Worm (Caenorhabditis elegans) whole organism, midembryonic: ENCODE data around the gene cept-2.

Experiments
- med-1 ChIP-seq: sonication (generic microtip); optimal IDR thresholded peaks from 2 replicates; lab custom pipeline; 2017; ENCODE audit warnings: missing genetic modification characterization, mild to moderate bottlenecking, missing compliant biosample characterization, antibody characterized with exemption, missing genetic modification reagents; ENCODE audit not compliant: insufficient read depth
- ztf-29 ChIP-seq: fragments of 200-800 bp; sonication (Bioruptor generic); IDR thresholded peaks from 2 replicates; pipeline ENCODE4 v1.3.6; 2022; ENCODE audit warnings: missing genetic modification reagents, missing genetic modification characterization, missing compliant biosample characterization

DNA sequence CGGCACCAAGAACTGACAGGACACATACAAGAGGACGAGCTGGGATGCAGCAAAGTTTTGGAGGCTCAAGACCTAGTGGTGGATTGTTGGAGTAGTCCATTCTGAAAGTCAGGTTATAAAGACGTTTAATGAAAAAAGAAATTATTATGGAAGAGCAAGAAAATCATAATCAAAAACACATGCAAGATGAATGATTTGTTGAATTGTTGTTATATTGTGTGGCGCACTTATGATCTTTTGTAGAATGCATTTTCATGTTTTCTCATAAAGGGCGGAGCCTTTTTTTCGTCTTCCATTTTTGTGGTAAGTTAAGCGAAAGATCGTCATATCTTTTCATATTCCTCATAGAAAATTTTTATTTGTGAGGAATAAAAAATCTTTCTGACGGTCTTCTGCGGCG, 31.0 kb upstream of the cept-2 start, which contains the start of gene F47B8.2:
- no peak for TF ChIP-seq ztf-29 (GFP tag; lab: Robert Waterston, UW)
- no peak for TF ChIP-seq med-1 (GFP tag; lab: Kevin White, UChicago)
